4 worm cellular contexts compared by ENCODE assay signal in genomic region chrX:8703664-8704356, ce11.
TF ChIP-seq lines count a peak whose summit lies in the region.

jbts-14 (plus strand) TSS chrX:8704306.

TF ChIP-seq in whole organism, L1 larva, 84 proteins besides CTCF, POLR2A, EP300 and RAD21:
- TF ChIP-seq snpc-4 (tag; optimal IDR thresholded peaks at IDR 0.05; lab: Kevin White, UChicago) (peak; percentile 76), ztf-4 (tag; optimal IDR thresholded peaks at IDR 0.05; lab: Kevin White, UChicago) (no peak)
TF ChIP-seq in whole organism, L1 larva: peak in this region for 1.

TF ChIP-seq in whole organism, L2 larva, 48 proteins besides CTCF, POLR2A, EP300 and RAD21:
- no peak for TF ChIP-seq nhr-21 (tag; optimal IDR thresholded peaks at IDR 0.05; lab: Kevin White, UChicago)
- TF ChIP-seq nhr-129 (tag; optimal IDR thresholded peaks at IDR 0.05; lab: Kevin White, UChicago) = no peak
- no peak for TF ChIP-seq F13H6.1 (tag; optimal IDR thresholded peaks at IDR 0.05; lab: Kevin White, UChicago)
- no peak for TF ChIP-seq elt-1 (tag; optimal IDR thresholded peaks at IDR 0.05; lab: Kevin White, UChicago)
- TF ChIP-seq nhr-77 (tag; optimal IDR thresholded peaks at IDR 0.05; lab: Kevin White, UChicago) = no peak
- no peak for TF ChIP-seq nhr-6 (tag; optimal IDR thresholded peaks at IDR 0.05; lab: Kevin White, UChicago)
- peak; percentile 72 for TF ChIP-seq snpc-4 (tag; optimal IDR thresholded peaks at IDR 0.05; lab: Kevin White, UChicago)
- no peak for TF ChIP-seq nhr-25 (tag; optimal IDR thresholded peaks at IDR 0.05; lab: Kevin White, UChicago)

TF ChIP-seq in whole organism, L3 larva, 47 proteins besides CTCF, POLR2A, EP300 and RAD21:
- TF ChIP-seq lsy-12 (tag; optimal IDR thresholded peaks at IDR 0.05; lab: Kevin White, UChicago) (no peak), snpc-4 (tag; optimal IDR thresholded peaks at IDR 0.05; lab: Kevin White, UChicago) (peak; percentile 30)
TF ChIP-seq in whole organism, L3 larva: peak in this region for 1.

TF ChIP-seq in whole organism, young adult, 124 proteins besides CTCF, POLR2A, EP300 and RAD21:
- TF ChIP-seq snpc-4 (GFP tag; optimal IDR thresholded peaks at IDR 0.05; lab: Kevin White, UChicago) (peak; percentile 63), snpc-4 (tag; optimal IDR thresholded peaks at IDR 0.05; lab: Kevin White, UChicago) (peak in 2 of 4 experiments; percentile 80 to 90), snpc-3.4 (tag; optimal IDR thresholded peaks at IDR 0.05; lab: Kevin White, UChicago) (peak; percentile 30), die-1 (tag; optimal IDR thresholded peaks at IDR 0.05; lab: Kevin White, UChicago) (no peak), snpc-1.1 (tag; optimal IDR thresholded peaks at IDR 0.05; lab: Kevin White, UChicago; ENCODE audit: insufficient read depth) (peak; percentile 86)
TF ChIP-seq in whole organism, young adult: peak in this region for 3.

Comparison
In these comparisons a context has a peak if more than half of its experiments do, and no peak if none do; other contexts are left out.
1. Of the 8 proteins assayed by ChIP-seq in both whole organism, young adult and whole organism, L1 larva: peak only in whole organism, young adult: none; only in whole organism, L1 larva: none; in both: snpc-4; in neither: 7.